Fruit fly (Drosophila melanogaster): ENCODE results near the gene Vps15.

The Vps15 gene

dm6 chr3R:9229075-9229835 lies 16.4 kb downstream of the Vps15 start (continued):
- TF ChIP-seq CG6254 (GFP tag; optimal IDR thresholded peaks at IDR 0.05) (peak; percentile 74), Elba2 (GFP tag; optimal IDR thresholded peaks at IDR 0.05) (no peak), CG12391 (tag; optimal IDR thresholded peaks at IDR 0.05) (peak; percentile 87), Nf-YC (tag; optimal IDR thresholded peaks at IDR 0.05) (no peak), Fer2 (tag; optimal IDR thresholded peaks at IDR 0.05) (no peak), tll (GFP tag; optimal IDR thresholded peaks at IDR 0.05) (peak in 1 of 2 experiments; percentile 33), sd (tag; optimal IDR thresholded peaks at IDR 0.05) (no peak), Max (GFP tag; optimal IDR thresholded peaks at IDR 0.05) (peak; percentile 67), Dip2 (GFP tag; IDR thresholded peaks at IDR 0.05) (no peak), CG10147 (GFP tag; optimal IDR thresholded peaks at IDR 0.05) (peak; percentile 30), jumu (GFP tag; optimal IDR thresholded peaks at IDR 0.05) (peak; percentile 68), ham (GFP tag; IDR thresholded peaks at IDR 0.05) (no peak), wek (GFP tag; optimal IDR thresholded peaks at IDR 0.05) (no peak), mam (GFP tag; optimal IDR thresholded peaks at IDR 0.05) (peak; percentile 70), Fer3 (tag; optimal IDR thresholded peaks at IDR 0.05) (peak; percentile 64), Blimp-1 (GFP tag; optimal IDR thresholded peaks at IDR 0.05) (peak; percentile 81), sim (GFP tag; IDR thresholded peaks at IDR 0.05) (peak; percentile 60; the same call in 1 of the 2 replicates), crol (GFP tag; IDR thresholded peaks at IDR 0.05) (peak; percentile 77), CG4854 (GFP tag; optimal IDR thresholded peaks at IDR 0.05) (peak; percentile 69), CG13424 (tag; optimal IDR thresholded peaks at IDR 0.05) (peak; percentile 61), disco-r (GFP tag; optimal IDR thresholded peaks at IDR 0.05) (no peak), CG18476 (GFP tag; optimal IDR thresholded peaks at IDR 0.05) (peak; percentile 69), CG30403 (GFP tag; optimal IDR thresholded peaks at IDR 0.05) (peak; percentile 83), sisA (GFP tag; IDR thresholded peaks at IDR 0.05) (peak; percentile 62), CG7839 (tag; optimal IDR thresholded peaks at IDR 0.05) (peak; percentile 78), gsb (GFP tag; IDR thresholded peaks at IDR 0.05) (no peak), grau (tag; optimal IDR thresholded peaks at IDR 0.05) (peak; percentile 72), sens (GFP tag) (peak; percentile 99), CG9876 (GFP tag; optimal IDR thresholded peaks at IDR 0.05) (peak; percentile 77), CG12942 (GFP tag; optimal IDR thresholded peaks at IDR 0.05) (peak; percentile 55), run (tag; optimal IDR thresholded peaks at IDR 0.05) (no peak), CG13296 (GFP tag; optimal IDR thresholded peaks at IDR 0.05) (peak; percentile 8), Nf-YA (GFP tag; IDR thresholded peaks at IDR 0.05) (peak; percentile 59; the same call in 1 of the 2 replicates), lab (GFP tag; optimal IDR thresholded peaks at IDR 0.05) (peak; percentile 78), HLH4C (GFP tag; IDR thresholded peaks at IDR 0.05; ENCODE audit: partially characterized antibody) (no peak), CG14014 (GFP tag; IDR thresholded peaks at IDR 0.05) (no peak; the same call in 1 of the 2 replicates), tup (GFP tag; optimal IDR thresholded peaks at IDR 0.05) (no peak), ara (GFP tag; IDR thresholded peaks at IDR 0.05) (peak; percentile 86), Usf (GFP tag; optimal IDR thresholded peaks at IDR 0.05) (peak; percentile 25), CG2129 (GFP tag; IDR thresholded peaks at IDR 0.05; ENCODE audit: partially characterized antibody) (no peak), CG12236 (GFP tag; optimal IDR thresholded peaks at IDR 0.05) (peak; percentile 80), CG4707 (GFP tag; optimal IDR thresholded peaks at IDR 0.05) (no peak), CG8281 (tag; optimal IDR thresholded peaks at IDR 0.05) (no peak), CG11504 (tag; optimal IDR thresholded peaks at IDR 0.05) (peak; percentile 78), bbx (GFP tag; IDR thresholded peaks at IDR 0.05; ENCODE audit: partially characterized antibody) (0 out of 2 replicates have a peak, but pooled peaks have one; percentile 14), org-1 (GFP tag; optimal IDR thresholded peaks at IDR 0.05) (peak; percentile 62), CG12769 (tag; optimal IDR thresholded peaks at IDR 0.05) (peak; percentile 86), Ada2b (GFP tag; IDR thresholded peaks at IDR 0.05) (peak; percentile 65; the same call in 1 of the 2 replicates)

Measured in whole organism, embryonic.